Worm (Caenorhabditis elegans) whole organism, L4 larva: Measurements from ENCODE around the gene ceh-89.
A peak's percentile ranks its signal among the peaks of the same experiment; 100 is the strongest.

Experiments used
- F49E8.2 ChIP-seq: sonication (generic microtip); optimal IDR thresholded peaks from 2 replicates; lab custom pipeline; 2016; ENCODE audit warnings: missing compliant biosample characterization, mild to moderate bottlenecking, missing genetic modification characterization, borderline replicate concordance
- T20F7.1 ChIP-seq: fragments of 200-800 bp; sonication (Bioruptor generic); optimal IDR thresholded peaks from 2 replicates; lab custom pipeline; 2018; ENCODE audit warnings: mild to moderate bottlenecking, missing genetic modification characterization, missing compliant biosample characterization
- T26A8.4 ChIP-seq: fragments of 200-800 bp; sonication (Bioruptor generic); IDR thresholded peaks from 2 replicates; pipeline ENCODE4 v1.3.6; 2022; ENCODE audit warnings: missing genetic modification characterization, missing compliant biosample characterization
- Y5F2A.4 ChIP-seq: fragments of 200-800 bp; sonication (Bioruptor generic); optimal IDR thresholded peaks from 2 replicates; lab custom pipeline; 2018; ENCODE audit warnings: mild to moderate bottlenecking, missing genetic modification characterization, missing compliant biosample characterization
- aha-1 ChIP-seq: fragments of 150-350 bp; peaks from one replicate; lab custom pipeline; 2014; ENCODE audit warnings: missing biosample characterization, missing genetic modification characterization
- aly-2 ChIP-seq: sonication (generic microtip); optimal IDR thresholded peaks from 2 replicates; lab custom pipeline; 2018; ENCODE audit warnings: missing biosample characterization, missing genetic modification characterization
- attf-4 ChIP-seq: sonication (generic microtip); optimal IDR thresholded peaks from 3 replicates; lab custom pipeline; 2017; ENCODE audit warnings: missing biosample characterization, missing genetic modification characterization
- ceh-20 ChIP-seq: fragments of 200-800 bp; sonication (Bioruptor generic); IDR thresholded peaks from 2 replicates; pipeline ENCODE4 v1.3.6; 2022; ENCODE audit warnings: missing genetic modification reagents, missing genetic modification characterization, missing compliant biosample characterization
- ceh-28 ChIP-seq: fragments of 150-350 bp; optimal IDR thresholded peaks from 2 replicates; lab custom pipeline; 2014; ENCODE audit warnings: missing biosample characterization, missing genetic modification reagents, missing genetic modification characterization
- ceh-32 ChIP-seq: sonication (generic microtip); optimal IDR thresholded peaks from 2 replicates; lab custom pipeline; 2016; ENCODE audit warnings: mild to moderate bottlenecking, missing genetic modification characterization, missing compliant biosample characterization; ENCODE audit not compliant: poor library complexity
- ceh-62 ChIP-seq: sonication (generic microtip); optimal IDR thresholded peaks from 2 replicates; lab custom pipeline; 2017; ENCODE audit warnings: missing biosample characterization, missing genetic modification characterization
- ces-1 ChIP-seq: fragments of 150-350 bp; sonication (generic microtip); optimal IDR thresholded peaks from 4 replicates; lab custom pipeline; 2014; ENCODE audit warnings: missing biosample characterization, missing genetic modification reagents, missing genetic modification characterization
- ctbp-1 ChIP-seq: fragments of 200-800 bp; sonication (Bioruptor generic); IDR thresholded peaks from 2 replicates; pipeline ENCODE4 v1.3.6; 2022; ENCODE audit warnings: missing genetic modification reagents, missing genetic modification characterization, missing compliant biosample characterization
- dmd-9 ChIP-seq: fragments of 200-800 bp; sonication (Bioruptor generic); IDR thresholded peaks from 2 replicates; pipeline ENCODE4 v1.3.6; 2022; ENCODE audit warnings: missing genetic modification reagents, missing genetic modification characterization, missing compliant biosample characterization
- egl-43 ChIP-seq: fragments of 200-800 bp; sonication (Bioruptor generic); IDR thresholded peaks from 2 replicates; pipeline ENCODE4 v1.3.6; 2022; ENCODE audit warnings: missing genetic modification reagents, missing genetic modification characterization, missing compliant biosample characterization
- hlh-11 ChIP-seq: fragments of 200-800 bp; sonication (Bioruptor generic); optimal IDR thresholded peaks from 2 replicates; lab custom pipeline; 2018; ENCODE audit warnings: mild to moderate bottlenecking, missing genetic modification characterization, missing compliant biosample characterization
- jun-1 ChIP-seq: fragments of 150-350 bp; optimal IDR thresholded peaks from 2 replicates; lab custom pipeline; 2014; ENCODE audit warnings: missing biosample characterization, missing genetic modification reagents, missing genetic modification characterization
- lin-13 ChIP-seq: fragments of 150-350 bp; optimal IDR thresholded peaks from 2 replicates; lab custom pipeline; 2014; ENCODE audit warnings: missing biosample characterization, missing genetic modification reagents, missing genetic modification characterization
- lin-15B ChIP-seq: fragments of 150-350 bp; sonication (generic microtip); optimal IDR thresholded peaks from 3 replicates; lab custom pipeline; 2014; ENCODE audit warnings: missing biosample characterization, missing genetic modification characterization
- lin-39 ChIP-seq: fragments of 150-350 bp; optimal IDR thresholded peaks from 2 replicates; lab custom pipeline; 2014; ENCODE audit warnings: missing biosample characterization, missing genetic modification reagents, missing genetic modification characterization
- madf-9 ChIP-seq: fragments of 200-800 bp; sonication (Bioruptor generic); conservative IDR thresholded peaks from 2 replicates; pipeline ENCODE4 v1.3.6; 2022; ENCODE audit warnings: missing genetic modification reagents, missing genetic modification characterization, missing compliant biosample characterization
- mdt-29 ChIP-seq: fragments of 200-800 bp; sonication (Bioruptor generic); IDR thresholded peaks from 2 replicates; pipeline ENCODE4 v1.3.6; 2022; ENCODE audit warnings: missing genetic modification reagents, missing genetic modification characterization, missing compliant biosample characterization
- mep-1 ChIP-seq: fragments of 150-350 bp; sonication (generic microtip); optimal IDR thresholded peaks from 3 replicates; lab custom pipeline; 2014; ENCODE audit warnings: missing biosample characterization, missing genetic modification characterization
- mes-2 ChIP-seq: sonication (generic microtip); optimal IDR thresholded peaks from 2 replicates; lab custom pipeline; 2016; ENCODE audit warnings: missing genotype, mild to moderate bottlenecking, missing genetic modification characterization, missing compliant biosample characterization; ENCODE audit not compliant: poor library complexity, severe bottlenecking
- mxl-3 ChIP-seq: fragments of 200-800 bp; sonication (Bioruptor generic); optimal IDR thresholded peaks from 2 replicates; lab custom pipeline; 2018; ENCODE audit warnings: mild to moderate bottlenecking, missing genetic modification characterization, missing compliant biosample characterization
- nhr-10 ChIP-seq: fragments of 150-350 bp; optimal IDR thresholded peaks from 2 replicates; lab custom pipeline; 2014; ENCODE audit warnings: missing biosample characterization, missing genetic modification characterization
- pha-4 ChIP-seq, 2 experiments: fragments of 150-350 bp in 1 of 2; fragments of 200-800 bp in 1 of 2; sonication (Bioruptor generic) in 1 of 2; IDR thresholded peaks in 1 of 2; optimal IDR thresholded peaks in 1 of 2; 2 replicates each; pipeline versions ENCODE4 v1.3.6 to Lab custom; 2014 to 2022; ENCODE audit warnings: missing genetic modification characterization in 2 of 2, missing genetic modification reagents in 2 of 2, missing biosample characterization in 1 of 2, missing compliant biosample characterization in 1 of 2
- php-3 ChIP-seq: fragments of 200-800 bp; sonication (Bioruptor generic); IDR thresholded peaks from 2 replicates; pipeline ENCODE4 v1.3.6; 2022; ENCODE audit warnings: missing genetic modification reagents, missing genetic modification characterization, missing compliant biosample characterization
- set-16 ChIP-seq: fragments of 200-800 bp; sonication (Bioruptor generic); IDR thresholded peaks from 2 replicates; pipeline ENCODE4 v1.3.6; 2022; ENCODE audit warnings: missing genetic modification reagents, missing genetic modification characterization, missing compliant biosample characterization
- skn-1 ChIP-seq: fragments of 150-350 bp; optimal IDR thresholded peaks from 2 replicates; lab custom pipeline; 2014; ENCODE audit warnings: missing biosample characterization, missing genetic modification characterization
- snpc-1.2 ChIP-seq: fragments of 200-800 bp; sonication (Bioruptor generic); IDR thresholded peaks from 2 replicates; pipeline ENCODE4 v1.3.6; 2022; ENCODE audit warnings: missing genetic modification reagents, missing genetic modification characterization, missing compliant biosample characterization
- snpc-4 ChIP-seq: fragments of 150-350 bp; optimal IDR thresholded peaks from 2 replicates; lab custom pipeline; 2014; ENCODE audit warnings: missing biosample characterization, missing genetic modification characterization
- tag-97 ChIP-seq: fragments of 200-800 bp; sonication (Bioruptor generic); IDR thresholded peaks from 2 replicates; pipeline ENCODE4 v1.3.6; 2022; ENCODE audit warnings: missing genetic modification characterization, missing compliant biosample characterization
- unc-62 ChIP-seq, 3 experiments: fragments of 150-350 bp in 1 of 3; sonication (generic microtip); optimal IDR thresholded peaks in 2 of 3; peaks in 1 of 3; 1 replicate in 1 of 3; 2 replicates in 2 of 3; lab custom pipeline; 2014 to 2017; ENCODE audit warnings: missing biosample characterization in 3 of 3, missing genetic modification characterization in 3 of 3, missing genetic modification reagents in 3 of 3, missing genotype in 1 of 3
- vab-7 ChIP-seq: fragments of 200-800 bp; sonication (Bioruptor generic); IDR thresholded peaks from 2 replicates; pipeline ENCODE4 v1.3.6; 2022; ENCODE audit warnings: missing genetic modification reagents, missing genetic modification characterization, missing compliant biosample characterization
- zfp-3 ChIP-seq: fragments of 200-800 bp; sonication (Bioruptor generic); conservative IDR thresholded peaks from 2 replicates; pipeline ENCODE4 v1.3.6; 2022; ENCODE audit warnings: missing genetic modification reagents, missing genetic modification characterization, missing compliant biosample characterization
- zip-2 ChIP-seq: fragments of 150-350 bp; optimal IDR thresholded peaks from 2 replicates; lab custom pipeline; 2014; ENCODE audit warnings: missing biosample characterization, missing genetic modification characterization
- ztf-11 ChIP-seq: fragments of 150-350 bp; optimal IDR thresholded peaks from 2 replicates; lab custom pipeline; 2014; ENCODE audit warnings: missing biosample characterization, missing genetic modification characterization

Gene ceh-89

ce11 chrX:14101986-14102385, 39.8 kb upstream of the ceh-89 start, which contains the start of gene F16B12.6 (continued):
- no peak for TF ChIP-seq jun-1
- no peak for TF ChIP-seq tag-97 (GFP tag; lab: Robert Waterston, UW)
- TF ChIP-seq ztf-11 (tag; lab: Kevin White, UChicago) = no peak
- TF ChIP-seq vab-7 (GFP tag; lab: Robert Waterston, UW) = no peak
- no peak for TF ChIP-seq ceh-32
- peak; percentile 77 for TF ChIP-seq mes-2 (tag; lab: Kevin White, UChicago)
- TF ChIP-seq egl-43 = peak; percentile 59; the same call in 1 of the 2 replicates
- no peak for TF ChIP-seq T20F7.1 (GFP tag; lab: Kevin White, UChicago)
- peak; percentile 89 for TF ChIP-seq hlh-11 (tag; lab: Kevin White, UChicago)
- TF ChIP-seq ces-1 (GFP tag; lab: Kevin White, UChicago) = no peak
- no peak for TF ChIP-seq madf-9 (GFP tag; lab: Robert Waterston, UW)
- TF ChIP-seq ceh-62 (tag; lab: Kevin White, UChicago) = no peak
- TF ChIP-seq ceh-20 (GFP tag; lab: Robert Waterston, UW) = 0 out of 2 replicates have a peak, but pooled peaks have one; percentile 52
- no peak for TF ChIP-seq zip-2
- no peak for TF ChIP-seq attf-4
- TF ChIP-seq snpc-1.2 = no peak
- TF ChIP-seq skn-1 (tag; lab: Kevin White, UChicago) = no peak
- TF ChIP-seq mdt-29 (GFP tag; lab: Robert Waterston, UW) = no peak
- TF ChIP-seq mep-1 (tag; lab: Kevin White, UChicago) = peak; percentile 85
- TF ChIP-seq zfp-3 (GFP tag; lab: Robert Waterston, UW) = no peak
- TF ChIP-seq lin-15B = no peak
- TF ChIP-seq T26A8.4 (GFP tag; lab: Robert Waterston, UW) = peak; percentile 47; the same call in 1 of the 2 replicates
- TF ChIP-seq set-16 (GFP tag; lab: Robert Waterston, UW) = peak; percentile 46; the same call in 1 of the 2 replicates
- no peak for TF ChIP-seq lin-39 (tag; lab: Kevin White, UChicago)
- no peak for TF ChIP-seq php-3 (GFP tag; lab: Robert Waterston, UW)
- TF ChIP-seq ctbp-1 (GFP tag; lab: Robert Waterston, UW) = no peak
- peak; percentile 18; the same call in 1 of the 2 replicates for TF ChIP-seq dmd-9 (GFP tag; lab: Robert Waterston, UW)

- no peak for TF ChIP-seq F49E8.2 (tag; lab: Kevin White, UChicago)
- TF ChIP-seq unc-62 (GFP tag; optimal IDR thresholded peaks at IDR 0.05 in 1 of 2; lab: Kevin White, UChicago) = peak in 1 of 2 experiments; percentile 95
- no peak for TF ChIP-seq unc-62 (tag; optimal IDR thresholded peaks at IDR 0.05; lab: Kevin White, UChicago)
These were observed 39.3 kb upstream of the ceh-89 start for ce11 chrX:14102474-14102873.

ce11 chrX:14108245-14108644, 33.5 kb upstream of the ceh-89 start, which contains the start of gene F16B12.7:
TSS of gene F16B12.7 (plus strand) at chrX:14108545.
- TF ChIP-seq hlh-11 (tag; lab: Kevin White, UChicago) = no peak
- TF ChIP-seq unc-62 (GFP tag; optimal IDR thresholded peaks at IDR 0.05 in 1 of 2; lab: Kevin White, UChicago) = peak in 1 of 2 experiments; percentile 39
- no peak for TF ChIP-seq unc-62 (tag; optimal IDR thresholded peaks at IDR 0.05; lab: Kevin White, UChicago)
- no peak for TF ChIP-seq snpc-4 (tag; lab: Kevin White, UChicago)
- TF ChIP-seq ztf-11 (tag; lab: Kevin White, UChicago) = no peak
- TF ChIP-seq pha-4 (GFP tag; IDR thresholded peaks at IDR 0.05; lab: Robert Waterston, UW) = no peak
- no peak for TF ChIP-seq pha-4 (tag; optimal IDR thresholded peaks at IDR 0.05; lab: Kevin White, UChicago)
- TF ChIP-seq ceh-28 (tag; lab: Kevin White, UChicago) = no peak

- no peak for TF ChIP-seq jun-1
- no peak for TF ChIP-seq set-16 (GFP tag; lab: Robert Waterston, UW)
- no peak for TF ChIP-seq tag-97 (GFP tag; lab: Robert Waterston, UW)
- no peak for TF ChIP-seq lin-13 (GFP tag; lab: Kevin White, UChicago)
- TF ChIP-seq Y5F2A.4 (GFP tag; lab: Kevin White, UChicago) = no peak
- TF ChIP-seq aha-1 = no peak
- no peak for TF ChIP-seq mxl-3
- no peak for TF ChIP-seq aly-2 (tag; lab: Kevin White, UChicago)
- TF ChIP-seq lin-15B = no peak
- no peak for TF ChIP-seq nhr-10 (tag; lab: Kevin White, UChicago)
These were observed 28.4 kb upstream of the ceh-89 start, which contains the start of gene nhr-281 for ce11 chrX:14113347-14113746. TSS of gene nhr-281 (minus strand) at chrX:14113447.
